Worm (Caenorhabditis elegans) whole organism, L4 larva: ENCODE measurements around the gene T04A11.1.
"Not testable (repeated sequence)": the region's sequence is repeated elsewhere in the genome, so short reads cannot be mapped to it uniquely, and the experiment has no call there.

Experiments used
- arid-1 ChIP-seq: fragments of 200-800 bp; sonication (Bioruptor generic); conservative IDR thresholded peaks from 2 replicates; pipeline ENCODE4 v1.3.6; 2022; ENCODE audit warnings: missing genetic modification reagents, missing genetic modification characterization, missing compliant biosample characterization
- dmd-9 ChIP-seq: fragments of 200-800 bp; sonication (Bioruptor generic); IDR thresholded peaks from 2 replicates; pipeline ENCODE4 v1.3.6; 2022; ENCODE audit warnings: missing genetic modification reagents, missing genetic modification characterization, missing compliant biosample characterization
- spr-3 ChIP-seq: fragments of 200-800 bp; sonication (Bioruptor generic); optimal IDR thresholded peaks from 2 replicates; lab custom pipeline; 2018; ENCODE audit warnings: mild to moderate bottlenecking, missing genetic modification characterization, missing compliant biosample characterization
- unc-130 ChIP-seq: sonication (generic microtip); optimal IDR thresholded peaks from 2 replicates; lab custom pipeline; 2016; ENCODE audit warnings: missing genetic modification reagents, missing genetic modification characterization, missing compliant biosample characterization
- zag-1 ChIP-seq: fragments of 150-350 bp; optimal IDR thresholded peaks from 2 replicates; lab custom pipeline; 2014; ENCODE audit warnings: missing biosample characterization, missing genetic modification characterization
- zip-11 ChIP-seq: fragments of 200-800 bp; sonication (Bioruptor generic); IDR thresholded peaks from 2 replicates; pipeline ENCODE4 v1.3.6; 2022; ENCODE audit warnings: missing genetic modification characterization, missing compliant biosample characterization

DNA sequence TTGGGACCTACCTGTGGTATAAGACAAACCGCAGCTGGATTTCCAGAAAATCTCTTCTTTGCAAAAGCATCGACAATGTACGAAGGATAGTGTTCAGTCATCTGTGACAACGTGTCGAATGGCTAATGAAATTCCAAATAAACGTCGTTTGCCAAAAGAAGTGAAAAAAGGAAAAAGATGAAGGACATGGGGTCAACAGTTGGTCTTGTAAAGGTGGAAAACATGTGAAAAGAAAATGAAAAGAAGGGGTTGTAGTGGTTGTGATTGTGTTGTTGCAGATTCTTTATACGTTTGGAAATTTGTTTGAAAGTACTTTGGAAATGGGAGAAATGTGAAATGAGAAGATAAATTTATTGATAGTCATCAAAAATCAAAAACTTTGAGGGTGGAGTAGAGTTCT lies at the start of gene T04A11.1:
- not testable (repeated sequence) for TF ChIP-seq zag-1; arid-1 (GFP tag; lab: Robert Waterston, UW); zip-11 (GFP tag; lab: Robert Waterston, UW); dmd-9 (GFP tag; lab: Robert Waterston, UW); spr-3 (GFP tag; lab: Kevin White, UChicago); unc-130
